Worm (Caenorhabditis elegans) whole organism, L4 larva: Measurements from ENCODE around the gene sli-1.

Experiments
- D1046.2 ChIP-seq: fragments of 200-800 bp; sonication (Bioruptor generic); IDR thresholded peaks from 2 replicates; pipeline ENCODE4 v1.3.6; 2022; ENCODE audit warnings: missing genetic modification characterization, missing compliant biosample characterization
- F10B5.3 ChIP-seq: sonication (generic microtip); optimal IDR thresholded peaks from 2 replicates; lab custom pipeline; 2016; ENCODE audit warnings: mild to moderate bottlenecking, missing genetic modification characterization, missing compliant biosample characterization
- F37D6.2 ChIP-seq: sonication (generic microtip); optimal IDR thresholded peaks from 2 replicates; lab custom pipeline; 2016; ENCODE audit warnings: mild to moderate bottlenecking, missing genetic modification characterization, missing compliant biosample characterization
- F49E8.2 ChIP-seq: sonication (generic microtip); optimal IDR thresholded peaks from 2 replicates; lab custom pipeline; 2016; ENCODE audit warnings: missing compliant biosample characterization, mild to moderate bottlenecking, missing genetic modification characterization, borderline replicate concordance
- R02D3.7 ChIP-seq: fragments of 150-350 bp; sonication (generic microtip); optimal IDR thresholded peaks from 3 replicates; lab custom pipeline; 2014; ENCODE audit warnings: missing biosample characterization, missing genetic modification characterization
- T26A8.4 ChIP-seq: fragments of 200-800 bp; sonication (Bioruptor generic); IDR thresholded peaks from 2 replicates; pipeline ENCODE4 v1.3.6; 2022; ENCODE audit warnings: missing genetic modification characterization, missing compliant biosample characterization
- Y105C5A.15 ChIP-seq: fragments of 200-800 bp; sonication (Bioruptor generic); IDR thresholded peaks from 2 replicates; pipeline ENCODE4 v1.3.6; 2022; ENCODE audit warnings: missing genetic modification characterization, missing compliant biosample characterization
- Y48G9A.11 ChIP-seq: fragments of 200-800 bp; sonication (Bioruptor generic); IDR thresholded peaks from 2 replicates; pipeline ENCODE4 v1.3.6; 2022; ENCODE audit warnings: missing genetic modification reagents, missing genetic modification characterization, missing compliant biosample characterization
- Y5F2A.4 ChIP-seq: fragments of 200-800 bp; sonication (Bioruptor generic); optimal IDR thresholded peaks from 2 replicates; lab custom pipeline; 2018; ENCODE audit warnings: mild to moderate bottlenecking, missing genetic modification characterization, missing compliant biosample characterization
- aha-1 ChIP-seq: fragments of 150-350 bp; peaks from one replicate; lab custom pipeline; 2014; ENCODE audit warnings: missing biosample characterization, missing genetic modification characterization
- aly-2 ChIP-seq: sonication (generic microtip); optimal IDR thresholded peaks from 2 replicates; lab custom pipeline; 2018; ENCODE audit warnings: missing biosample characterization, missing genetic modification characterization
- arid-1 ChIP-seq: fragments of 200-800 bp; sonication (Bioruptor generic); conservative IDR thresholded peaks from 2 replicates; pipeline ENCODE4 v1.3.6; 2022; ENCODE audit warnings: missing genetic modification reagents, missing genetic modification characterization, missing compliant biosample characterization
- attf-4 ChIP-seq: sonication (generic microtip); optimal IDR thresholded peaks from 3 replicates; lab custom pipeline; 2017; ENCODE audit warnings: missing biosample characterization, missing genetic modification characterization
- ceh-44 ChIP-seq: fragments of 200-800 bp; sonication (Bioruptor generic); IDR thresholded peaks from 2 replicates; pipeline ENCODE4 v1.3.6; 2022; ENCODE audit warnings: missing genetic modification reagents, missing genetic modification characterization, missing compliant biosample characterization
- ces-1 ChIP-seq: fragments of 150-350 bp; sonication (generic microtip); optimal IDR thresholded peaks from 4 replicates; lab custom pipeline; 2014; ENCODE audit warnings: missing biosample characterization, missing genetic modification reagents, missing genetic modification characterization
- ctbp-1 ChIP-seq: fragments of 200-800 bp; sonication (Bioruptor generic); IDR thresholded peaks from 2 replicates; pipeline ENCODE4 v1.3.6; 2022; ENCODE audit warnings: missing genetic modification reagents, missing genetic modification characterization, missing compliant biosample characterization
- dmd-6 ChIP-seq: fragments of 200-800 bp; sonication (Bioruptor generic); IDR thresholded peaks from 2 replicates; pipeline ENCODE4 v1.3.6; 2022; ENCODE audit warnings: missing genetic modification reagents, missing genetic modification characterization, missing compliant biosample characterization
- dmd-9 ChIP-seq: fragments of 200-800 bp; sonication (Bioruptor generic); IDR thresholded peaks from 2 replicates; pipeline ENCODE4 v1.3.6; 2022; ENCODE audit warnings: missing genetic modification reagents, missing genetic modification characterization, missing compliant biosample characterization
- duxl-1 ChIP-seq: sonication (generic microtip); optimal IDR thresholded peaks from 2 replicates; lab custom pipeline; 2016; ENCODE audit warnings: mild to moderate bottlenecking, missing genetic modification characterization, moderate library complexity, missing compliant biosample characterization; ENCODE audit not compliant: poor library complexity
- dve-1 ChIP-seq: sonication (generic microtip); optimal IDR thresholded peaks from 2 replicates; lab custom pipeline; 2017; ENCODE audit warnings: antibody characterized with exemption, mild to moderate bottlenecking, missing genetic modification characterization, missing compliant biosample characterization; ENCODE audit not compliant: insufficient read depth
- fkh-10 ChIP-seq: fragments of 150-350 bp; optimal IDR thresholded peaks from 2 replicates; lab custom pipeline; 2014; ENCODE audit warnings: missing biosample characterization, missing genetic modification reagents, missing genetic modification characterization
- gei-8 ChIP-seq: fragments of 200-800 bp; sonication (Bioruptor generic); optimal IDR thresholded peaks from 2 replicates; lab custom pipeline; 2018; ENCODE audit warnings: mild to moderate bottlenecking, missing genetic modification characterization, missing compliant biosample characterization
- hif-1 ChIP-seq, 2 experiments: sonication (generic microtip); optimal IDR thresholded peaks; 2 replicates each; lab custom pipeline; 2016 to 2017; ENCODE audit warnings: missing compliant biosample characterization in 2 of 2, missing genetic modification characterization in 2 of 2, missing genetic modification reagents in 2 of 2, missing genotype in 2 of 2, mild to moderate bottlenecking in 1 of 2
- hlh-11 ChIP-seq: fragments of 200-800 bp; sonication (Bioruptor generic); optimal IDR thresholded peaks from 2 replicates; lab custom pipeline; 2018; ENCODE audit warnings: mild to moderate bottlenecking, missing genetic modification characterization, missing compliant biosample characterization
- hmg-1.1 ChIP-seq: fragments of 200-800 bp; sonication (Bioruptor generic); IDR thresholded peaks from 2 replicates; pipeline ENCODE4 v1.3.6; 2022; ENCODE audit warnings: missing genetic modification reagents, missing genetic modification characterization, missing compliant biosample characterization
- lin-13 ChIP-seq: fragments of 150-350 bp; optimal IDR thresholded peaks from 2 replicates; lab custom pipeline; 2014; ENCODE audit warnings: missing biosample characterization, missing genetic modification reagents, missing genetic modification characterization
- mdl-1 ChIP-seq, 2 experiments: fragments of 150-350 bp in 1 of 2; sonication (generic microtip) in 1 of 2; optimal IDR thresholded peaks; 2 replicates each; lab custom pipeline; 2014 to 2017; ENCODE audit warnings: missing biosample characterization in 2 of 2, missing genetic modification characterization in 2 of 2
- mep-1 ChIP-seq: fragments of 150-350 bp; sonication (generic microtip); optimal IDR thresholded peaks from 3 replicates; lab custom pipeline; 2014; ENCODE audit warnings: missing biosample characterization, missing genetic modification characterization
- mxl-2 ChIP-seq: fragments of 200-800 bp; sonication (Bioruptor generic); conservative IDR thresholded peaks from 2 replicates; pipeline ENCODE4 v1.3.6; 2022; ENCODE audit warnings: missing genetic modification reagents, missing genetic modification characterization, missing compliant biosample characterization
- mxl-3 ChIP-seq: fragments of 200-800 bp; sonication (Bioruptor generic); optimal IDR thresholded peaks from 2 replicates; lab custom pipeline; 2018; ENCODE audit warnings: mild to moderate bottlenecking, missing genetic modification characterization, missing compliant biosample characterization
- nhr-11 ChIP-seq: fragments of 150-350 bp; optimal IDR thresholded peaks from 2 replicates; lab custom pipeline; 2014; ENCODE audit warnings: missing biosample characterization, missing genetic modification characterization
- nhr-111 ChIP-seq: fragments of 200-800 bp; sonication (Bioruptor generic); optimal IDR thresholded peaks from 2 replicates; lab custom pipeline; 2018; ENCODE audit warnings: mild to moderate bottlenecking, missing genetic modification characterization, missing compliant biosample characterization
- nhr-237 ChIP-seq: sonication (generic microtip); optimal IDR thresholded peaks from 2 replicates; lab custom pipeline; 2017; ENCODE audit warnings: missing biosample characterization, missing genetic modification characterization
- nhr-28 ChIP-seq: fragments of 150-350 bp; optimal IDR thresholded peaks from 2 replicates; lab custom pipeline; 2014; ENCODE audit warnings: missing biosample characterization, missing genetic modification characterization
- nhr-6 ChIP-seq: fragments of 150-350 bp; optimal IDR thresholded peaks from 2 replicates; lab custom pipeline; 2014; ENCODE audit warnings: missing biosample characterization, missing genetic modification characterization
- nhr-76 ChIP-seq: fragments of 150-350 bp; optimal IDR thresholded peaks from 2 replicates; lab custom pipeline; 2014; ENCODE audit warnings: missing biosample characterization, missing genetic modification characterization
- pha-4 ChIP-seq, 2 experiments: fragments of 150-350 bp in 1 of 2; fragments of 200-800 bp in 1 of 2; sonication (Bioruptor generic) in 1 of 2; IDR thresholded peaks in 1 of 2; optimal IDR thresholded peaks in 1 of 2; 2 replicates each; pipeline versions ENCODE4 v1.3.6 to Lab custom; 2014 to 2022; ENCODE audit warnings: missing genetic modification characterization in 2 of 2, missing genetic modification reagents in 2 of 2, missing biosample characterization in 1 of 2, missing compliant biosample characterization in 1 of 2
- php-3 ChIP-seq: fragments of 200-800 bp; sonication (Bioruptor generic); IDR thresholded peaks from 2 replicates; pipeline ENCODE4 v1.3.6; 2022; ENCODE audit warnings: missing genetic modification reagents, missing genetic modification characterization, missing compliant biosample characterization
- pqm-1 ChIP-seq: sonication (generic microtip); optimal IDR thresholded peaks from 2 replicates; lab custom pipeline; 2017; ENCODE audit warnings: missing biosample characterization, missing genetic modification characterization
- rbr-2 ChIP-seq: sonication (generic microtip); optimal IDR thresholded peaks from 2 replicates; lab custom pipeline; 2016; ENCODE audit warnings: missing genotype, missing genetic modification characterization, missing compliant biosample characterization
- saeg-2 ChIP-seq: fragments of 200-800 bp; sonication (Bioruptor generic); IDR thresholded peaks from 2 replicates; pipeline ENCODE4 v1.3.6; 2022; ENCODE audit warnings: missing genetic modification reagents, missing genetic modification characterization, missing compliant biosample characterization
- sdz-12 ChIP-seq: fragments of 200-800 bp; sonication (Bioruptor generic); optimal IDR thresholded peaks from 2 replicates; lab custom pipeline; 2018; ENCODE audit warnings: mild to moderate bottlenecking, missing genetic modification characterization, missing compliant biosample characterization
- set-16 ChIP-seq: fragments of 200-800 bp; sonication (Bioruptor generic); IDR thresholded peaks from 2 replicates; pipeline ENCODE4 v1.3.6; 2022; ENCODE audit warnings: missing genetic modification reagents, missing genetic modification characterization, missing compliant biosample characterization
- skn-1 ChIP-seq: fragments of 150-350 bp; optimal IDR thresholded peaks from 2 replicates; lab custom pipeline; 2014; ENCODE audit warnings: missing biosample characterization, missing genetic modification characterization
- tag-97 ChIP-seq: fragments of 200-800 bp; sonication (Bioruptor generic); IDR thresholded peaks from 2 replicates; pipeline ENCODE4 v1.3.6; 2022; ENCODE audit warnings: missing genetic modification characterization, missing compliant biosample characterization
- tra-1 ChIP-seq: fragments of 200-800 bp; sonication (Bioruptor generic); IDR thresholded peaks from 2 replicates; pipeline ENCODE4 v1.3.6; 2022; ENCODE audit warnings: missing genetic modification reagents, missing genetic modification characterization, missing compliant biosample characterization
- unc-130 ChIP-seq: sonication (generic microtip); optimal IDR thresholded peaks from 2 replicates; lab custom pipeline; 2016; ENCODE audit warnings: missing genetic modification reagents, missing genetic modification characterization, missing compliant biosample characterization
- unc-39 ChIP-seq: sonication (generic microtip); optimal IDR thresholded peaks from 2 replicates; lab custom pipeline; 2017; ENCODE audit warnings: missing biosample characterization, missing genetic modification characterization
- zag-1 ChIP-seq: fragments of 150-350 bp; optimal IDR thresholded peaks from 2 replicates; lab custom pipeline; 2014; ENCODE audit warnings: missing biosample characterization, missing genetic modification characterization

Gene sli-1

DNA sequence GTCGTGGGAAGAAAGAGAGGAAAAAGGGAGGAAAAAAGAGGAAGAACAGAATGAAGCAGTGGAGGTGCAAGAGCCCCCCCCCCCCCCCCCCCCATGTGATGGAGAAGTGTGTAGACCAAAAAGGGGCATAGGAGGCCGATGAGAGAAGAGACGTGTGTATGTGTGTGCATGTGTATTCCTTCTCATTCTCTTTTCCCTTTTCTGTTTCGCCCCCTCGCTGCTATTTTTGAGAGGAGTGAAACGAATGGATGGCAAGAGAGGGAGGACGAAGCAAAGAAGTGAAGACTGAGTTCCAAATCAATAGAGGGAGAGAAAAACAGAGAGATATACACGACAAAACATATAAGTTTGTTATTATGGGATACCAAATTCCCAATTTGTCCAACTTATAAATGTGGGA lies 34.8 kb upstream of the sli-1 start (continued):
- TF ChIP-seq ces-1 (GFP tag; lab: Kevin White, UChicago) (no peak), mep-1 (tag; lab: Kevin White, UChicago) (peak; percentile 44), set-16 (GFP tag; lab: Robert Waterston, UW) (peak; percentile 54), F49E8.2 (tag; lab: Kevin White, UChicago) (no peak), pha-4 (GFP tag; IDR thresholded peaks at IDR 0.05; lab: Robert Waterston, UW) (no peak), pha-4 (tag; optimal IDR thresholded peaks at IDR 0.05; lab: Kevin White, UChicago) (no peak), dve-1 (peak; percentile 26), mxl-2 (GFP tag; lab: Robert Waterston, UW) (no peak), dmd-6 (GFP tag; lab: Robert Waterston, UW) (no peak), pqm-1 (tag; lab: Kevin White, UChicago) (no peak), nhr-28 (tag; lab: Kevin White, UChicago) (no peak), hlh-11 (peak; percentile 32), sdz-12 (GFP tag; lab: Kevin White, UChicago) (no peak), tra-1 (GFP tag; lab: Robert Waterston, UW) (no peak), R02D3.7 (tag; lab: Kevin White, UChicago) (no peak), nhr-6 (tag; lab: Kevin White, UChicago) (peak; percentile 12), mxl-3 (GFP tag; lab: Kevin White, UChicago) (peak; percentile 19), aha-1 (tag; lab: Kevin White, UChicago) (peak; percentile 98), F10B5.3 (no peak), nhr-76 (tag; lab: Kevin White, UChicago) (no peak), php-3 (no peak), tag-97 (no peak), duxl-1 (tag; lab: Kevin White, UChicago) (no peak), fkh-10 (GFP tag; lab: Kevin White, UChicago) (peak; percentile 14), T26A8.4 (no peak), nhr-111 (no peak), attf-4 (tag; lab: Kevin White, UChicago) (no peak), mdl-1 (tag; optimal IDR thresholded peaks at IDR 0.05; lab: Kevin White, UChicago) (peak in 1 of 2 experiments; percentile 44), zag-1 (no peak), Y5F2A.4 (GFP tag; lab: Kevin White, UChicago) (no peak), hmg-1.1 (GFP tag; lab: Robert Waterston, UW) (0 out of 2 replicates have a peak, but pooled peaks have one; percentile 37), gei-8 (no peak), Y48G9A.11 (no peak), Y105C5A.15 (GFP tag; lab: Robert Waterston, UW) (no peak), nhr-237 (tag; lab: Kevin White, UChicago) (no peak), rbr-2 (tag; lab: Kevin White, UChicago) (peak; percentile 10), hif-1 (tag; optimal IDR thresholded peaks at IDR 0.05; lab: Kevin White, UChicago) (no peak), ctbp-1 (GFP tag; lab: Robert Waterston, UW) (no peak), ceh-44 (GFP tag; lab: Robert Waterston, UW) (no peak)

DNA sequence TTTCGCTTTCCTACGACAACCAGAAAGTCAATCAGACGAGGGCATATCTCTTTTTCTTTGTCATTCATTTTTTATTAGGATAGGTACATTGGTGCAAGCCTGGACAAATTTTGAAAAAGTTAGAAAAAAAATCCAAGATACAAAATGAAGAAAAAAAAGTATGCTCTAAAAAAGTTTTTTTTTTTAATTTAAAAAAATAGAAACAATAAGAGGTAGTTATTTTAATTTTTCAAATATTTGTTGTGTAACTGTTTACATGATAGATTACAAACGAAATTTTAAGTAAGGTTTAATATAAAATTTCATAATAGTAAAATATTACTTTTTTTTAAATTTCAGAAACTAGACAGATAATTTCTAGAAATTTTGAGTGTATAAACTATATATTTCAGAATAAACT lies 33.9 kb upstream of the sli-1 start, which contains the start of gene aex-3:
TSS of gene aex-3 (minus strand) at position 101 of the 400 bp plus-strand sequence.
- no peak for TF ChIP-seq T26A8.4
- no peak for TF ChIP-seq D1046.2 (GFP tag; lab: Robert Waterston, UW)
- TF ChIP-seq skn-1 (tag; lab: Kevin White, UChicago), result no peak
- no peak for TF ChIP-seq hlh-11
- TF ChIP-seq dmd-9 (GFP tag; lab: Robert Waterston, UW), result no peak
- no peak for TF ChIP-seq aly-2 (tag; lab: Kevin White, UChicago)
- TF ChIP-seq attf-4 (tag; lab: Kevin White, UChicago), result no peak
- no peak for TF ChIP-seq aha-1 (tag; lab: Kevin White, UChicago)
- no peak for TF ChIP-seq nhr-11 (tag; lab: Kevin White, UChicago)
- no peak for TF ChIP-seq saeg-2 (GFP tag; lab: Robert Waterston, UW)
- TF ChIP-seq pha-4 (GFP tag; IDR thresholded peaks at IDR 0.05; lab: Robert Waterston, UW), result no peak
- no peak for TF ChIP-seq pha-4 (tag; optimal IDR thresholded peaks at IDR 0.05; lab: Kevin White, UChicago)
- no peak for TF ChIP-seq unc-39 (tag; lab: Kevin White, UChicago)
- TF ChIP-seq F37D6.2 (tag; lab: Kevin White, UChicago), result no peak
- TF ChIP-seq arid-1 (GFP tag; lab: Robert Waterston, UW), result no peak
- no peak for TF ChIP-seq lin-13 (GFP tag; lab: Kevin White, UChicago)
- no peak for TF ChIP-seq rbr-2 (tag; lab: Kevin White, UChicago)
- TF ChIP-seq unc-130 (GFP tag; lab: Kevin White, UChicago), result no peak
- no peak for TF ChIP-seq hmg-1.1 (GFP tag; lab: Robert Waterston, UW)
- TF ChIP-seq, all 104 proteins: peak for 0
